Fruit fly (Drosophila melanogaster) whole organism, prepupa: ENCODE measurements around the gene elB.
A peak's percentile ranks its signal among the peaks of the same experiment; 100 is the strongest.

ENCODE experiments used
- Blimp-1 ChIP-seq: fragments of 200-800 bp; sonication (Bioruptor generic); optimal IDR thresholded peaks from 3 replicates; lab custom pipeline; 2017; ENCODE audit warnings: missing biosample characterization, missing genetic modification characterization, mild to moderate bottlenecking, moderate library complexity, missing genetic modification reagents
- CG10631 ChIP-seq: fragments of 200-800 bp; sonication (Bioruptor generic); optimal IDR thresholded peaks from 2 replicates; lab custom pipeline; 2016; ENCODE audit warnings: missing biosample characterization, missing genetic modification characterization
- CG10669 ChIP-seq: fragments of 200-800 bp; sonication (Bioruptor generic); optimal IDR thresholded peaks from 3 replicates; lab custom pipeline; 2018; ENCODE audit warnings: missing biosample characterization, mild to moderate bottlenecking, missing genetic modification characterization, moderate library complexity
- CG11294 ChIP-seq: fragments of 200-800 bp; sonication (Bioruptor generic); IDR thresholded peaks from 2 replicates; pipeline ENCODE4 v1.3.6; 2022; ENCODE audit warnings: missing biosample characterization, missing genetic modification characterization
- CG11762 ChIP-seq: fragments of 200-800 bp; sonication (Bioruptor generic); optimal IDR thresholded peaks from 3 replicates; lab custom pipeline; 2016; ENCODE audit warnings: missing biosample characterization, missing genetic modification characterization; ENCODE audit not compliant: insufficient read depth
- CG11902 ChIP-seq: fragments of 200-800 bp; sonication (Bioruptor generic); optimal IDR thresholded peaks from 3 replicates; lab custom pipeline; 2016; ENCODE audit warnings: missing biosample characterization, missing genetic modification characterization
- CG15336 ChIP-seq: fragments of 200-800 bp; sonication (Bioruptor generic); IDR thresholded peaks from 2 replicates; pipeline ENCODE4 v1.3.6; 2022; ENCODE audit warnings: missing biosample characterization, missing genetic modification characterization
- CG1621 ChIP-seq: fragments of 200-800 bp; sonication (Bioruptor generic); optimal IDR thresholded peaks from 3 replicates; lab custom pipeline; 2018; ENCODE audit warnings: missing biosample characterization, mild to moderate bottlenecking, missing genetic modification characterization
- CG16779 ChIP-seq: fragments of 200-800 bp; sonication (Bioruptor generic); optimal IDR thresholded peaks from 3 replicates; lab custom pipeline; 2017; ENCODE audit warnings: missing biosample characterization, mild to moderate bottlenecking, missing genetic modification characterization
- CG3032 ChIP-seq: fragments of 200-800 bp; optimal IDR thresholded peaks from 2 replicates; lab custom pipeline; 2019; ENCODE audit warnings: missing biosample characterization, mild to moderate bottlenecking, missing genetic modification characterization, moderate library complexity
- CG34406 ChIP-seq: fragments of 200-800 bp; sonication (Bioruptor generic); optimal IDR thresholded peaks from 3 replicates; lab custom pipeline; 2016; ENCODE audit warnings: missing biosample characterization, missing genetic modification characterization
- CG3919 ChIP-seq: fragments of 200-800 bp; sonication (Bioruptor generic); optimal IDR thresholded peaks from 3 replicates; lab custom pipeline; 2016; ENCODE audit warnings: missing biosample characterization, missing genetic modification characterization
- CG4318 ChIP-seq: fragments of 200-800 bp; sonication (Bioruptor generic); optimal IDR thresholded peaks from 3 replicates; lab custom pipeline; 2017; ENCODE audit warnings: missing biosample characterization, mild to moderate bottlenecking, missing genetic modification characterization
- CG6163 ChIP-seq: fragments of 200-800 bp; sonication (Bioruptor generic); IDR thresholded peaks from 3 replicates; pipeline ENCODE4 v1.3.6; 2022; ENCODE audit warnings: missing biosample characterization, missing genetic modification characterization
- CG6276 ChIP-seq: fragments of 200-800 bp; sonication (Bioruptor generic); optimal IDR thresholded peaks from 2 replicates; lab custom pipeline; 2017; ENCODE audit warnings: missing biosample characterization, mild to moderate bottlenecking, missing genetic modification characterization
- CG6808 ChIP-seq: fragments of 200-800 bp; sonication (Bioruptor generic); optimal IDR thresholded peaks from 3 replicates; lab custom pipeline; 2017; ENCODE audit warnings: missing biosample characterization, missing genetic modification characterization, mild to moderate bottlenecking, moderate library complexity, missing genetic modification reagents
- CG6854 ChIP-seq: fragments of 200-800 bp; sonication (Bioruptor generic); optimal IDR thresholded peaks from 2 replicates; lab custom pipeline; 2017; ENCODE audit warnings: missing biosample characterization, mild to moderate bottlenecking, missing genetic modification characterization
- CG8119 ChIP-seq: fragments of 200-800 bp; sonication (Bioruptor generic); IDR thresholded peaks from 3 replicates; pipeline ENCODE4 v1.3.6; 2022; ENCODE audit warnings: missing biosample characterization, missing genetic modification characterization
- CG8319 ChIP-seq: fragments of 200-800 bp; sonication (Bioruptor generic); optimal IDR thresholded peaks from 3 replicates; lab custom pipeline; 2016; ENCODE audit warnings: missing biosample characterization, missing genetic modification characterization
- CG9139 ChIP-seq: fragments of 200-800 bp; sonication (Bioruptor generic); optimal IDR thresholded peaks from 3 replicates; lab custom pipeline; 2017; ENCODE audit warnings: missing biosample characterization, mild to moderate bottlenecking, missing genetic modification characterization
- Eip75B ChIP-seq: fragments of 200-800 bp; sonication (Bioruptor generic); optimal IDR thresholded peaks from 3 replicates; lab custom pipeline; 2016; ENCODE audit warnings: missing biosample characterization, missing genetic modification characterization
- Eip93F ChIP-seq: fragments of 200-800 bp; sonication (Bioruptor generic); optimal IDR thresholded peaks from 2 replicates; lab custom pipeline; 2016; ENCODE audit warnings: missing biosample characterization, mild to moderate bottlenecking, missing genetic modification characterization
- Ets21C ChIP-seq: fragments of 200-800 bp; sonication (Bioruptor generic); optimal IDR thresholded peaks from 3 replicates; lab custom pipeline; 2016; ENCODE audit warnings: missing biosample characterization, missing genetic modification characterization
- Hr39 ChIP-seq: fragments of 200-800 bp; sonication (Bioruptor generic); optimal IDR thresholded peaks from 2 replicates; lab custom pipeline; 2016; ENCODE audit warnings: missing biosample characterization, missing genetic modification characterization
- Hr4 ChIP-seq: fragments of 200-800 bp; sonication (Bioruptor generic); optimal IDR thresholded peaks from 3 replicates; lab custom pipeline; 2016; ENCODE audit warnings: missing biosample characterization, missing genetic modification characterization
- Lpt ChIP-seq: fragments of 200-800 bp; sonication (Bioruptor generic); optimal IDR thresholded peaks from 3 replicates; lab custom pipeline; 2016; ENCODE audit warnings: missing biosample characterization, missing genetic modification characterization
- Met ChIP-seq: fragments of 200-800 bp; sonication (Bioruptor generic); optimal IDR thresholded peaks from 3 replicates; lab custom pipeline; 2016; ENCODE audit warnings: missing biosample characterization, missing genetic modification characterization
- OdsH ChIP-seq: fragments of 200-800 bp; sonication (Bioruptor generic); optimal IDR thresholded peaks from 3 replicates; lab custom pipeline; 2016; ENCODE audit warnings: missing biosample characterization, missing genetic modification characterization
- Sox14 ChIP-seq: fragments of 200-800 bp; sonication (Bioruptor generic); optimal IDR thresholded peaks from 3 replicates; lab custom pipeline; 2016; ENCODE audit warnings: missing biosample characterization, missing genetic modification characterization
- Sox15 ChIP-seq: fragments of 200-800 bp; sonication (Bioruptor generic); optimal IDR thresholded peaks from 3 replicates; lab custom pipeline; 2016; ENCODE audit warnings: missing biosample characterization, missing genetic modification characterization
- achi ChIP-seq: fragments of 200-800 bp; sonication (Bioruptor generic); optimal IDR thresholded peaks from 3 replicates; lab custom pipeline; 2016; ENCODE audit warnings: missing biosample characterization, missing genetic modification characterization
- acj6 ChIP-seq: fragments of 200-800 bp; sonication (Bioruptor generic); optimal IDR thresholded peaks from 3 replicates; lab custom pipeline; 2016; ENCODE audit warnings: missing biosample characterization, missing genetic modification characterization
- cyc ChIP-seq: fragments of 200-800 bp; sonication (Bioruptor generic); optimal IDR thresholded peaks from 3 replicates; lab custom pipeline; 2016; ENCODE audit warnings: missing biosample characterization, missing genetic modification characterization
- dac ChIP-seq: fragments of 200-800 bp; sonication (Bioruptor generic); optimal IDR thresholded peaks from 2 replicates; lab custom pipeline; 2017; ENCODE audit warnings: missing biosample characterization, mild to moderate bottlenecking, missing genetic modification characterization
- dsx ChIP-seq: fragments of 200-800 bp; optimal IDR thresholded peaks from 3 replicates; lab custom pipeline; 2019; ENCODE audit warnings: missing biosample characterization, mild to moderate bottlenecking, missing genetic modification characterization, moderate library complexity; ENCODE audit not compliant: poor library complexity, severe bottlenecking
- fd59A ChIP-seq: fragments of 200-800 bp; sonication (Bioruptor generic); optimal IDR thresholded peaks from 2 replicates; lab custom pipeline; 2017; ENCODE audit warnings: missing biosample characterization, mild to moderate bottlenecking, missing genetic modification characterization, missing genetic modification reagents
- fkh ChIP-seq: fragments of 200-800 bp; sonication (Bioruptor generic); optimal IDR thresholded peaks from 3 replicates; lab custom pipeline; 2017; ENCODE audit warnings: missing biosample characterization, mild to moderate bottlenecking, missing genetic modification characterization, moderate library complexity
- lz ChIP-seq: fragments of 200-800 bp; sonication (Bioruptor generic); optimal IDR thresholded peaks from 3 replicates; lab custom pipeline; 2016; ENCODE audit warnings: missing biosample characterization, missing genetic modification characterization
- net ChIP-seq: fragments of 200-800 bp; sonication (Bioruptor generic); optimal IDR thresholded peaks from 3 replicates; lab custom pipeline; 2016; ENCODE audit warnings: missing biosample characterization, missing genetic modification characterization
- salr ChIP-seq, 2 experiments: fragments of 200-800 bp; sonication (Bioruptor generic); optimal IDR thresholded peaks; 3 replicates each; lab custom pipeline; 2016 to 2018; ENCODE audit warnings: missing biosample characterization in 2 of 2, missing genetic modification characterization in 2 of 2, mild to moderate bottlenecking in 1 of 2
- svp ChIP-seq: fragments of 200-800 bp; sonication (Bioruptor generic); peaks from one replicate; lab custom pipeline; 2016; ENCODE audit warnings: missing biosample characterization, missing genetic modification characterization
- topi ChIP-seq: fragments of 200-800 bp; sonication (Bioruptor generic); optimal IDR thresholded peaks from 3 replicates; lab custom pipeline; 2016; ENCODE audit warnings: missing biosample characterization, missing genetic modification characterization
- vri ChIP-seq: fragments of 200-800 bp; sonication (Bioruptor generic); optimal IDR thresholded peaks from 3 replicates; lab custom pipeline; 2016; ENCODE audit warnings: missing biosample characterization, mild to moderate bottlenecking, missing genetic modification characterization

The elB gene

DNA sequence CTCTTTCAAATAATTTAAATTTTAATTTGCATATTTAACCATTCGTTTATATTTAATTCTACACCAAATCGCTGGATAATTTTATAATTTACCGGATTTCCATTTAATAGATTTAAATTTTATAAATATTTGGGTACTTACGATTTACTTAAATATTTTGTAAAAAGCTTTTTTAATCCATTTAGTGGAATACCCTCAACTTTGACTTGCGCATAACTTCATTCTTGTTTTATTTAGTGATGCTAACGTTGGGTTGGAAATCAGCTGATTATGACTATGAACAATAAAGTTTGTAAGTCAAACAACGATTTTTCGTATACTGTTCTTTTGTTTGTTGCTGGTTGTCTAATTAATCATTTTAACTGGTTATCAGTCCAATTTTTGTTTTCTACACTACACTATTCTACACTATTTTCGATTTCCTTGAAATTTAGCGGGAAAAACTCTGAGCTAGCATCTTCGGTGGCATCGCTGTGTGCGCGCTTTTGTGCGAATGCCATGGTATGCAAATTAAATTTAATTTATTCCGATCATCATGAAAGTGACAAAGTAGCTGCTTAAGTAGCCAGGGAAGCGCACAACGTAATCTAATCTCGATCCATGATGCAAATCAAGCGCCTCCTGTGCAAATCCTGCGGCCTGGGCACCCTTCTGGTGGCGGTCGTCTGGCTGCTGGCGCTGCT is 50.4 kb downstream of the elB start, which contains the start of gene Pgant35A (continued):
- peak; percentile 52; the same call in 1 of the 2 replicates for TF ChIP-seq CG15336
- TF ChIP-seq CG3919 (GFP tag; lab: Kevin White, UChicago): no peak
- peak; percentile 32 for TF ChIP-seq lz (GFP tag; lab: Kevin White, UChicago)
- peak; percentile 32 for TF ChIP-seq Met
- no peak for TF ChIP-seq Blimp-1 (GFP tag; lab: Kevin White, UChicago)
- peak; percentile 30 for TF ChIP-seq Hr39
- TF ChIP-seq CG16779 (tag; lab: Kevin White, UChicago): no peak
- TF ChIP-seq CG11762 (GFP tag; lab: Kevin White, UChicago): no peak

DNA sequence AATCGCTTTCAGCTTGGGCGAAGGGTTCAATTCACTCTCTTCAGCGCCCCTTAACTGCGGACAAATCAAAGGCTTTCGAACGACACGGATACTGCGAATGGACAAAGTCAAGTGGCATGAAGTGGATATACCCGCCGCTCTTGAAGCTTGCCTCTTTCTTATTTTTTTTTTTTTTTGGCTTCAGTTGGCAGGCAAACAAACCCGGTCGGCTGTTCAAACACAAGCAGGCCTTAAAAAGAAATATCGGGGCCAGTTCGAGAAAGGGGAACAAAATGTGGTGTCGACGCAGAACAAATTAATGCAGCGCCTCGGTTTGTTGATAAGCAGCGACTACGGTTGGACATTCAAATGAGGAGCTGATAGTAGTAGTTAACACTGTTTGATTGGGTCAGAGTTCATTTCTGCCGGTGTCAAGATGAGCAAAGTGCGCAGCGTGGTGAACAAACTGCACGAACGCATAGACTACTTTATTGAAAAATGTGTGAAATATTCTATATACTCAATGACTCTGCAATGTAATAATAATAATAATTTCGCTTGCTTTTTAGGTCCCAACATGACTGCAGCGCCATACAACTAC is 52.5 kb downstream of the elB start:
- TF ChIP-seq fkh: peak; percentile 66
- TF ChIP-seq net (GFP tag; lab: Kevin White, UChicago): no peak
- peak; percentile 15 for TF ChIP-seq Eip75B (GFP tag; lab: Kevin White, UChicago)

dm6 chr2L:14356279-14356678 is 53.1 kb downstream of the elB start:
- peak; percentile 5 for TF ChIP-seq vri (GFP tag; lab: Kevin White, UChicago)
- no peak for TF ChIP-seq CG6808 (GFP tag; lab: Kevin White, UChicago)
- no peak for TF ChIP-seq CG1621 (tag; lab: Kevin White, UChicago)
- TF ChIP-seq CG10631 (GFP tag; lab: Kevin White, UChicago): no peak
- peak; percentile 70 for TF ChIP-seq svp (GFP tag; lab: Kevin White, UChicago)
- no peak for TF ChIP-seq CG16779 (tag; lab: Kevin White, UChicago)
- no peak for TF ChIP-seq CG11294 (GFP tag; lab: Robert Waterston, UW)
- no peak for TF ChIP-seq acj6 (GFP tag; lab: Kevin White, UChicago)
- no peak for TF ChIP-seq Sox14 (GFP tag; lab: Kevin White, UChicago)
- TF ChIP-seq Met: no peak
- TF ChIP-seq Eip75B (GFP tag; lab: Kevin White, UChicago): no peak
- no peak for TF ChIP-seq fkh
- TF ChIP-seq CG6163 (GFP tag; lab: Robert Waterston, UW): no peak
- TF ChIP-seq lz (GFP tag; lab: Kevin White, UChicago): no peak
- TF ChIP-seq fd59A (GFP tag; lab: Kevin White, UChicago): no peak
- TF ChIP-seq Eip93F: no peak
- no peak for TF ChIP-seq CG4318 (GFP tag; lab: Kevin White, UChicago)
- no peak for TF ChIP-seq Sox15 (GFP tag; lab: Kevin White, UChicago)

DNA sequence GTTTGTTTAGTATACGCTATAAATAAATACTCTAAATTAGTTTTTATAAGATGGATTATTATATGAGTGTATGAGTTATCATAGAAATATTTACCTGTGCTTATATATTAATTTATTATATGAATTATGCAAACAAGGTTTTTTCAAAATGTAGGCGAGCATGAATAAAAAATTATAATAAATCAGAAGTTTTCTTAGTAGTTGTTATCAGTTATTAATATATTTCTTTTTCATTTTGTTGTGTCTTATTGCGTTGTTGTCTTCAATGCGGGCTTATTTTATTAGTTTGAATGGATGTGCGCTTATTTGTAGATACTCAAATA is 53.5 kb downstream of the elB start:
- TF ChIP-seq CG10669 (no peak), CG6276 (GFP tag; lab: Kevin White, UChicago) (no peak), Sox14 (GFP tag; lab: Kevin White, UChicago) (no peak), CG15336 (no peak; the same call in 1 of the 2 replicates), topi (GFP tag; lab: Kevin White, UChicago) (no peak), salr (GFP tag; optimal IDR thresholded peaks at IDR 0.05; lab: Kevin White, UChicago) (peak in 1 of 2 experiments; percentile 1), Ets21C (GFP tag; lab: Kevin White, UChicago) (no peak), dsx (no peak), CG11902 (no peak), Met (no peak), achi (GFP tag; lab: Kevin White, UChicago) (no peak), CG8119 (GFP tag; lab: Robert Waterston, UW) (no peak), dac (GFP tag; lab: Kevin White, UChicago) (no peak), lz (GFP tag; lab: Kevin White, UChicago) (no peak), cyc (GFP tag; lab: Kevin White, UChicago) (no peak), OdsH (GFP tag; lab: Kevin White, UChicago) (no peak), fkh (no peak), Lpt (no peak), CG1621 (tag; lab: Kevin White, UChicago) (no peak), Hr39 (no peak), CG3032 (tag; lab: Kevin White, UChicago) (peak; percentile 26), CG34406 (no peak), fd59A (GFP tag; lab: Kevin White, UChicago) (no peak), CG9139 (GFP tag; lab: Kevin White, UChicago) (no peak), CG8319 (GFP tag; lab: Kevin White, UChicago) (no peak), Hr4 (GFP tag; lab: Kevin White, UChicago) (peak; percentile 33), net (GFP tag; lab: Kevin White, UChicago) (no peak), CG11762 (GFP tag; lab: Kevin White, UChicago) (no peak), CG6854 (GFP tag; lab: Kevin White, UChicago) (no peak), Eip93F (no peak)
